Worm (Caenorhabditis elegans) whole organism, mixed stage, embryonic: ENCODE data around the gene C33F10.11.

Experiments used
- M03D4.4 ChIP-seq: sonication (generic microtip); optimal IDR thresholded peaks from 2 replicates; lab custom pipeline; 2017; ENCODE audit warnings: mild to moderate bottlenecking, missing genetic modification characterization, missing compliant biosample characterization
- bed-3 ChIP-seq: fragments of 200-800 bp; sonication (Bioruptor generic); optimal IDR thresholded peaks from 3 replicates; lab custom pipeline; 2018; ENCODE audit warnings: mild to moderate bottlenecking, missing genetic modification characterization, moderate library complexity, missing compliant biosample characterization
- ceh-39 ChIP-seq: fragments of 150-350 bp; optimal IDR thresholded peaks from 2 replicates; lab custom pipeline; 2014; ENCODE audit warnings: missing biosample characterization, missing genetic modification characterization
- ceh-43 ChIP-seq: fragments of 200-800 bp; sonication (Bioruptor generic); optimal IDR thresholded peaks from 2 replicates; lab custom pipeline; 2018; ENCODE audit warnings: mild to moderate bottlenecking, missing genetic modification characterization, moderate library complexity, missing compliant biosample characterization
- ceh-83 ChIP-seq: fragments of 200-800 bp; sonication (Bioruptor generic); optimal IDR thresholded peaks from 2 replicates; lab custom pipeline; 2018; ENCODE audit warnings: mild to moderate bottlenecking, missing genetic modification characterization, missing compliant biosample characterization
- ces-1 ChIP-seq: fragments of 150-350 bp; optimal IDR thresholded peaks from 2 replicates; lab custom pipeline; 2014; ENCODE audit warnings: missing biosample characterization, missing genetic modification reagents, missing genetic modification characterization
- cnd-1 ChIP-seq: fragments of 200-800 bp; sonication (Bioruptor generic); optimal IDR thresholded peaks from 2 replicates; lab custom pipeline; 2018; ENCODE audit warnings: mild to moderate bottlenecking, missing genetic modification characterization, missing compliant biosample characterization
- drap-1 ChIP-seq: fragments of 200-800 bp; sonication (Bioruptor generic); optimal IDR thresholded peaks from 3 replicates; lab custom pipeline; 2018; ENCODE audit warnings: mild to moderate bottlenecking, missing genetic modification characterization, missing compliant biosample characterization
- elt-1 ChIP-seq: sonication (generic microtip); optimal IDR thresholded peaks from 2 replicates; lab custom pipeline; 2017; ENCODE audit warnings: missing genetic modification characterization, mild to moderate bottlenecking, missing compliant biosample characterization, antibody characterized with exemption, moderate library complexity, borderline replicate concordance; ENCODE audit not compliant: insufficient read depth
- elt-3 ChIP-seq: fragments of 150-350 bp; optimal IDR thresholded peaks from 2 replicates; lab custom pipeline; 2014; ENCODE audit warnings: missing biosample characterization, missing genetic modification characterization
- flh-1 ChIP-seq: fragments of 200-800 bp; sonication (Bioruptor generic); optimal IDR thresholded peaks from 2 replicates; lab custom pipeline; 2018; ENCODE audit warnings: mild to moderate bottlenecking, missing genetic modification characterization, moderate library complexity, missing compliant biosample characterization
- ham-2 ChIP-seq: fragments of 200-800 bp; sonication (Bioruptor generic); optimal IDR thresholded peaks from 2 replicates; lab custom pipeline; 2018; ENCODE audit warnings: mild to moderate bottlenecking, missing genetic modification characterization, missing compliant biosample characterization
- hlh-1 ChIP-seq: fragments of 150-350 bp; optimal IDR thresholded peaks from 2 replicates; lab custom pipeline; 2014; ENCODE audit warnings: missing biosample characterization, missing genetic modification reagents, missing genetic modification characterization
- lin-13 ChIP-seq: fragments of 150-350 bp; optimal IDR thresholded peaks from 2 replicates; lab custom pipeline; 2014; ENCODE audit warnings: missing biosample characterization, missing genetic modification characterization
- lin-32 ChIP-seq: fragments of 200-800 bp; sonication (Bioruptor generic); optimal IDR thresholded peaks from 2 replicates; lab custom pipeline; 2018; ENCODE audit warnings: mild to moderate bottlenecking, missing genetic modification characterization, missing compliant biosample characterization
- mab-5 ChIP-seq: fragments of 150-350 bp; optimal IDR thresholded peaks from 2 replicates; lab custom pipeline; 2014; ENCODE audit warnings: missing biosample characterization, missing genetic modification characterization
- mep-1 ChIP-seq: fragments of 150-350 bp; optimal IDR thresholded peaks from 2 replicates; lab custom pipeline; 2017; ENCODE audit warnings: missing biosample characterization, missing genetic modification reagents, missing genetic modification characterization, inconsistent platforms
- mls-2 ChIP-seq: sonication (generic microtip); optimal IDR thresholded peaks from 2 replicates; lab custom pipeline; 2016; ENCODE audit warnings: mild to moderate bottlenecking, missing genetic modification characterization, moderate library complexity, missing compliant biosample characterization
- nhr-2 ChIP-seq: fragments of 150-350 bp; optimal IDR thresholded peaks from 2 replicates; lab custom pipeline; 2014; ENCODE audit warnings: missing biosample characterization, missing genetic modification characterization
- nhr-28 ChIP-seq: fragments of 150-350 bp; optimal IDR thresholded peaks from 2 replicates; lab custom pipeline; 2014; ENCODE audit warnings: missing biosample characterization, missing genetic modification characterization
- nhr-76 ChIP-seq: sonication (generic microtip); optimal IDR thresholded peaks from 2 replicates; lab custom pipeline; 2017; ENCODE audit warnings: missing biosample characterization, missing genetic modification characterization
- pha-4 ChIP-seq: fragments of 150-350 bp; optimal IDR thresholded peaks from 2 replicates; lab custom pipeline; 2018; ENCODE audit warnings: missing biosample characterization, missing genetic modification reagents, missing genetic modification characterization
- sem-2 ChIP-seq: fragments of 200-800 bp; sonication (Bioruptor generic); optimal IDR thresholded peaks from 2 replicates; lab custom pipeline; 2018; ENCODE audit warnings: mild to moderate bottlenecking, missing genetic modification characterization, missing compliant biosample characterization
- snpc-4 ChIP-seq: fragments of 150-350 bp; optimal IDR thresholded peaks from 2 replicates; lab custom pipeline; 2014; ENCODE audit warnings: missing biosample characterization, missing genetic modification characterization
- sptf-1 ChIP-seq: sonication (generic microtip); optimal IDR thresholded peaks from 2 replicates; lab custom pipeline; 2017; ENCODE audit warnings: mild to moderate bottlenecking, missing genetic modification characterization, moderate library complexity, missing compliant biosample characterization
- tbx-8 ChIP-seq: fragments of 200-800 bp; sonication (Bioruptor generic); optimal IDR thresholded peaks from 2 replicates; lab custom pipeline; 2018; ENCODE audit warnings: mild to moderate bottlenecking, missing genetic modification characterization, moderate library complexity, missing compliant biosample characterization
- unc-120 ChIP-seq: sonication (generic microtip); optimal IDR thresholded peaks from 2 replicates; lab custom pipeline; 2017; ENCODE audit warnings: missing genetic modification characterization, missing compliant biosample characterization; ENCODE audit not compliant: poor library complexity, severe bottlenecking
- unc-62 ChIP-seq: fragments of 150-350 bp; optimal IDR thresholded peaks from 2 replicates; lab custom pipeline; 2014; ENCODE audit warnings: missing biosample characterization, missing genetic modification reagents, missing genetic modification characterization
- zip-8 ChIP-seq: fragments of 150-350 bp; optimal IDR thresholded peaks from 2 replicates; lab custom pipeline; 2014; ENCODE audit warnings: missing biosample characterization, missing genetic modification characterization
- ztf-11 ChIP-seq: fragments of 150-350 bp; optimal IDR thresholded peaks from 2 replicates; lab custom pipeline; 2014; ENCODE audit warnings: missing biosample characterization, missing genetic modification characterization

Gene C33F10.11

DNA sequence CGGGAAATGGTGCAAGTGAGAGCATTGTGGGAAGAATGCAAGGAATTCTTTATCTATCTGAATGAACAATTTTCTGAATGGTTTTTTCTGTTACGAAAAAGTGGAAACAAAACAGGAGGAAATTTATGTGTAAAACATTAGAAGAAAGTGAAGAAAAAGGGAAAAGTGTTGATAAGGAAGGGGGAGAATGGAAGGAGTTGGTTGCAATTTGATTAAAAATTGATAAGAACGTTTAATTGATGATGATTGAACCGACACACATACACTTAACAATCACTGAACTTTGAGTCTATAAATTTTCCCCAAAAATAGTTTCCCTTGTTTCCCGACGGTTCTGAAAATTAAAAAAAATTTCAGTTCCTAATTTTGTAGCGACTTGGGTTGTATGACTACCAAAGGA, 31.7 kb downstream of the C33F10.11 start:
- TF ChIP-seq ztf-11 (tag; lab: Kevin White, UChicago) (no peak), mls-2 (no peak), snpc-4 (no peak), sptf-1 (tag; lab: Kevin White, UChicago) (no peak), ceh-83 (GFP tag; lab: Kevin White, UChicago) (no peak), mab-5 (tag; lab: Kevin White, UChicago) (no peak), elt-3 (tag; lab: Kevin White, UChicago) (no peak), ham-2 (GFP tag; lab: Kevin White, UChicago) (no peak), ces-1 (no peak), flh-1 (GFP tag; lab: Kevin White, UChicago) (no peak), ceh-43 (GFP tag; lab: Kevin White, UChicago) (no peak), bed-3 (GFP tag; lab: Kevin White, UChicago) (no peak)

- TF ChIP-seq pha-4 (tag; lab: Kevin White, UChicago) (no peak), snpc-4 (no peak), zip-8 (tag; lab: Kevin White, UChicago) (no peak), mep-1 (tag; lab: Kevin White, UChicago) (no peak), nhr-28 (tag; lab: Kevin White, UChicago) (no peak), drap-1 (GFP tag; lab: Kevin White, UChicago) (no peak), lin-13 (tag; lab: Kevin White, UChicago) (no peak), elt-3 (tag; lab: Kevin White, UChicago) (no peak), bed-3 (GFP tag; lab: Kevin White, UChicago) (no peak), tbx-8 (GFP tag; lab: Kevin White, UChicago) (no peak), elt-1 (tag; lab: Kevin White, UChicago) (no peak), ceh-39 (no peak), hlh-1 (no peak), mab-5 (tag; lab: Kevin White, UChicago) (no peak)
Observed at ce11 chrII:4800524-4800923, 34.1 kb downstream of the C33F10.11 start.

DNA sequence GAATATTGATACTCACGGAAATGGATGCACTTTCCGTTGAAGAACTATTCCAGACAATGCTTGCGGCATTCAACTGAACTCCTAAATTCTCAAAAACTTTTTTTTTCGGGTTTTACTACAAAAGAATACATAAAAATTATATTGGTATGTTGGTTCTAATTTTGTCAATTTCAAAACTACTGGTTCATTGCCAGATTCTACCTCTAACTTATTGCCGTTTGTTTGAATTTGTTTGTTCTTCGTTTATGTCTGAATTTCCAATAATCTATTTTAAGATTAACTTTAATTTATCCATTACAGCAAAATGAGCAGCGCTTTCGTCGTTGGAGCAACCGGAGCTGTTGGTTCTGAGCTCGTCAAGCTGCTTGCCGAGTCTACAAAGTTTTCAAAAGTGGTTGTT, 37.6 kb downstream of the C33F10.11 start, which contains the start of gene C33F10.14:
TSS of gene C33F10.14 (plus strand) at position 301 of the 400 bp plus-strand sequence.
- no peak for TF ChIP-seq ceh-83 (GFP tag; lab: Kevin White, UChicago)
- no peak for TF ChIP-seq nhr-76
- no peak for TF ChIP-seq drap-1 (GFP tag; lab: Kevin White, UChicago)
- no peak for TF ChIP-seq unc-62 (GFP tag; lab: Kevin White, UChicago)

ce11 chrII:4795461-4795860, 39.2 kb downstream of the C33F10.11 start, which contains the start of gene C33F10.4:
Gene C33F10.4, plus strand, starts transcription at chrII:4795761.
- TF ChIP-seq flh-1 (GFP tag; lab: Kevin White, UChicago) (no peak), cnd-1 (no peak), lin-32 (GFP tag; lab: Kevin White, UChicago) (no peak), ceh-83 (GFP tag; lab: Kevin White, UChicago) (no peak), elt-1 (tag; lab: Kevin White, UChicago) (no peak), unc-120 (no peak), ztf-11 (tag; lab: Kevin White, UChicago) (no peak), sem-2 (GFP tag; lab: Kevin White, UChicago) (no peak), nhr-28 (tag; lab: Kevin White, UChicago) (no peak), nhr-2 (tag; lab: Kevin White, UChicago) (no peak), ces-1 (no peak), M03D4.4 (tag; lab: Kevin White, UChicago) (no peak), lin-13 (tag; lab: Kevin White, UChicago) (no peak), elt-3 (tag; lab: Kevin White, UChicago) (no peak), hlh-1 (no peak), snpc-4 (no peak), unc-62 (GFP tag; lab: Kevin White, UChicago) (no peak), ceh-43 (GFP tag; lab: Kevin White, UChicago) (no peak), drap-1 (GFP tag; lab: Kevin White, UChicago) (no peak)

- no peak for TF ChIP-seq nhr-28 (tag; lab: Kevin White, UChicago)
- no peak for TF ChIP-seq lin-32 (GFP tag; lab: Kevin White, UChicago)
- no peak for TF ChIP-seq flh-1 (GFP tag; lab: Kevin White, UChicago)
- TF ChIP-seq mab-5 (tag; lab: Kevin White, UChicago) = no peak
- TF ChIP-seq zip-8 (tag; lab: Kevin White, UChicago) = no peak
- TF ChIP-seq ztf-11 (tag; lab: Kevin White, UChicago) = no peak
Observed at ce11 chrII:4793320-4793719, 41.3 kb downstream of the C33F10.11 start.
